Worm (Caenorhabditis elegans): ENCODE data around the gene rnp-7.

Gene rnp-7

DNA sequence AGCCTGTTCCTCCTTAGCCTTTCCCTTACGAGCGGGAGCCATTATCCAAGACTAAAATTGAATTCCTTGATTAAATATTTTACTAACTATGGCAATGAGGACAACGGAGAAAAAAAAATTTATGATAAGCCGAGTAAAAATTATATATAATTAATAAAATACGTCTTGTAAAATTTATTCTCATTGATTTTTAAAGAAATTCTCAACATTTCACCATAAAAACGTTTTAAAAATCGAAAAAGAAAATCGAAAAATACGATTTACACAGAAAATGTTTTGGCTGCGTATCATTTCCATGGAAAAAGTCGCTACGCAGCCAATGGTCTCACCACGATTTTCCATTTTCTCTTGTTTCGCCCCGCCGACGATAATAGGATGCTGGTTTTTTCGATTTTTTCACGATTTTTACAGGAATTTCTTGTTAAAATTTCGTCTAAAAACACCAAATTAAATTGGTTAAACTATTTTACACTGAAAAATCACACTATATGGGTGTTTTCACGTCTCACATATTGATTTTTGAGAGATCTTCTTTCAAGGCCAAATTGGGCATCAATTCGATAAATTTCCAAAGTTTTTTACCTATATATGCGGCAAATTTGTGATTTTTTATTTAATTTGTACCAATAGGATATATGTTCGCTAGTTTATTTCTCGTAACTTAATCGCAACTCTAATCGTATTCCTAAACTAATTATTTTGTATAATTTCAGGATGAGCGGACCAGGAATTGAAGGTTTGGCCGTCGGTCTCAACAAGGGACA lies 18.8 kb upstream of the rnp-7 start, which contains the start of the genes rps-14 and rpl-36 (continued):
- no peak for TF ChIP-seq unc-62 (GFP tag; optimal IDR thresholded peaks at IDR 0.05)
- peak; percentile 92 for TF ChIP-seq nhr-47 (tag; optimal IDR thresholded peaks at IDR 0.05)
- peak; percentile 92 for TF ChIP-seq nhr-19 (GFP tag; conservative IDR thresholded peaks at IDR 0.05)
- TF ChIP-seq ceh-90 (tag; optimal IDR thresholded peaks at IDR 0.05), result peak; percentile 34
- TF ChIP-seq lir-3 (tag; optimal IDR thresholded peaks at IDR 0.05; ENCODE audit: poor library complexity), result peak; percentile 77
- peak; percentile 78 for TF ChIP-seq C04F5.9 (tag; optimal IDR thresholded peaks at IDR 0.05)
- peak; percentile 87 for TF ChIP-seq lin-13 (GFP tag; optimal IDR thresholded peaks at IDR 0.05)
- no peak for TF ChIP-seq unc-98 (GFP tag; IDR thresholded peaks at IDR 0.05)
- TF ChIP-seq nhr-20 (tag; optimal IDR thresholded peaks at IDR 0.05), result peak; percentile 94
- TF ChIP-seq F16B12.6 (tag; optimal IDR thresholded peaks at IDR 0.05), result peak; percentile 69
- TF ChIP-seq blmp-1 (tag; optimal IDR thresholded peaks at IDR 0.05), result peak; percentile 93
- no peak for TF ChIP-seq hlh-4 (tag; optimal IDR thresholded peaks at IDR 0.05)
- TF ChIP-seq C34B4.2 (tag; optimal IDR thresholded peaks at IDR 0.05), result no peak
- TF ChIP-seq mab-9 (GFP tag; IDR thresholded peaks at IDR 0.05), result peak; percentile 59
- TF ChIP-seq irx-1 (tag; optimal IDR thresholded peaks at IDR 0.05), result peak; percentile 83
- peak; percentile 92 for TF ChIP-seq swsn-7 (tag; optimal IDR thresholded peaks at IDR 0.05)
- no peak for TF ChIP-seq efl-3 (GFP tag; optimal IDR thresholded peaks at IDR 0.05)
- no peak for TF ChIP-seq ceh-63 (GFP tag; optimal IDR thresholded peaks at IDR 0.05)
- peak; percentile 96 for TF ChIP-seq C16A3.4 (tag; optimal IDR thresholded peaks at IDR 0.05)
- TF ChIP-seq ama-1 (optimal IDR thresholded peaks at IDR 0.05), result peak; percentile 30
- peak; percentile 89 for TF ChIP-seq dsc-1 (tag; optimal IDR thresholded peaks at IDR 0.05)
- TF ChIP-seq ztf-4 (tag; optimal IDR thresholded peaks at IDR 0.05), result peak; percentile 67
- TF ChIP-seq hpl-2 (GFP tag; optimal IDR thresholded peaks at IDR 0.05), result peak; percentile 78
- TF ChIP-seq lsy-2 (tag; optimal IDR thresholded peaks at IDR 0.05), result peak; percentile 95 to 96
- peak; percentile 84 for TF ChIP-seq fos-1 (tag; optimal IDR thresholded peaks at IDR 0.05)
- TF ChIP-seq nhr-11 (tag; optimal IDR thresholded peaks at IDR 0.05), result peak; percentile 30
- peak; percentile 66 for TF ChIP-seq zip-4 (GFP tag; optimal IDR thresholded peaks at IDR 0.05)
- TF ChIP-seq elt-3 (tag; optimal IDR thresholded peaks at IDR 0.05), result peak in 3 of 6 experiments; percentile 76 to 94 (median 88)
- peak; percentile 66 for TF ChIP-seq fkh-10 (GFP tag; optimal IDR thresholded peaks at IDR 0.05)
- TF ChIP-seq lin-35 (GFP tag; optimal IDR thresholded peaks at IDR 0.05), result peak; percentile 88 to 93
- TF ChIP-seq unc-130 (tag; optimal IDR thresholded peaks at IDR 0.05), result peak; percentile 96
- TF ChIP-seq snpc-4 (tag; optimal IDR thresholded peaks at IDR 0.05), result peak; percentile 82
- TF ChIP-seq dpl-1 (GFP tag; optimal IDR thresholded peaks at IDR 0.05), result peak; percentile 83 to 86 (median 86)
- TF ChIP-seq isw-1 (GFP tag; IDR thresholded peaks at IDR 0.05), result peak; percentile 94

DNA sequence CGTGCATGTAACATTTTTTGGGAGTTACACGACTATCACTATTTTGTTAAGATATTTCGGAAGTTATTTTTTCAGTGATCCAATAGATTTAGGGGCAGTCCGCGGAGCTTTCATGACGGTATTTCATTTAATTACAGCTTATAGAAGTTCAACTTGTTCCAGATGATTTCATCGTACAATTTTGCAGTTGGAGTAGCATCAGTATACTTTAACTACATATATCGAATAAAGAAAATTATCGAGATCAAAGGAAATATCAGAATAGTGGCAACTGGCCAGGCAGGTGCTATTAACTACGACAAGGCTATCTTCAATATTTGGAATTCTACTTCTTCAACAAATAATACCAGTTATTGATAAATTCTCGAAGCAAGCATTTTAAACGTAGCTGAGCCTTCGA lies 17.5 kb upstream of the rnp-7 start:
- TF ChIP-seq elt-3 (tag; optimal IDR thresholded peaks at IDR 0.05) (no peak), efl-1 (optimal IDR thresholded peaks at IDR 0.05) (no peak), efl-1 (GFP tag; optimal IDR thresholded peaks at IDR 0.05 in 1 of 2) (peak in 1 of 2 experiments; percentile 85), lsy-2 (tag; optimal IDR thresholded peaks at IDR 0.05) (peak in 1 of 2 experiments; percentile 14), nhr-85 (tag) (peak; percentile 46), mep-1 (tag; optimal IDR thresholded peaks at IDR 0.05) (no peak)

DNA sequence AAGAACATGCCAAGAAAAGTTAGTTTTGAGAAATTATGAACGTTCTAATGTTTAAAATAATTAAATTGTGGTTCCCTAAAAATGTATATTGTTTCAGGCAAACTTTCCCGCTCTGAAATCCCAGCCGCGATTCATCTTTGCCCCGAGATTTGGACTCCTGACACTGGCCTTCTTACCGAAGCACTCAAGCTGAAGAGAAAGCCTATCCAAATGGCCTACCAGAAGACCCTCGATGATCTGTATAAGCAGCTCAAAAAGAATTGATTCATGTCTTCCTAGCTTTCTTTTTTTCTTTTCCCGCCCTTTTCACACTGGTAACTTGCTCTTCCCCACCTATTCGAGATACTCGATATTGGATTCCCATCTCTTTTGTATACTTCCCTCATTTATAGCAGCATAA lies 9.1 kb upstream of the rnp-7 start:
- no peak for TF ChIP-seq lir-3 (tag; optimal IDR thresholded peaks at IDR 0.05; ENCODE audit: poor library complexity)
- no peak for TF ChIP-seq nhr-11 (tag; optimal IDR thresholded peaks at IDR 0.05)
- no peak for TF ChIP-seq C34B4.2 (tag; optimal IDR thresholded peaks at IDR 0.05)

DNA sequence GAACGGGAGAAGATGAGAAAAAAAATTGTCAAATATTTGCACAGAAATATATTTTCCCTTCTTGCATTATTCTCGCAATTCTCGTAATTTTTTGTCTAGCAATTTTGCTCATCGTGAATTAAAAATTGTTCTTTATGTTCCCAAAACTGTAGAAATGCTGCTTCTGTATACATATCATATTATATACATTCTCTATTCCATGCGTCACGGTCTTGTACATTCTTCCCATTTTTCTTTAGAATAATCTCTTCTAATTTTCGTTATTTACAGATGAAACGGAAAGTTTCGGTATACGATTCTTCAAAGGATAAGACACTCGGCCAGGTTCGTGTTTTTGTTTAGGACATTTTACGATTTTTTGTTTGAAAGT lies 6.6 kb upstream of the rnp-7 start, which contains the start of gene acs-4:
Gene acs-4, plus strand, starts transcription at position 271 of the 370 bp plus-strand sequence.
- TF ChIP-seq fos-1 (tag; optimal IDR thresholded peaks at IDR 0.05) (no peak), ceh-63 (GFP tag; optimal IDR thresholded peaks at IDR 0.05) (no peak), blmp-1 (tag; optimal IDR thresholded peaks at IDR 0.05) (peak; percentile 12), unc-62 (GFP tag; optimal IDR thresholded peaks at IDR 0.05) (no peak), ceh-90 (tag; optimal IDR thresholded peaks at IDR 0.05) (no peak), elt-3 (tag; optimal IDR thresholded peaks at IDR 0.05) (no peak)
